Worm (Caenorhabditis elegans) whole organism, early embryonic: ENCODE data around the gene F42A9.6.

Experiments
- F13C5.2 ChIP-seq: sonication (generic microtip); optimal IDR thresholded peaks from 2 replicates; lab custom pipeline; 2017; ENCODE audit warnings: mild to moderate bottlenecking, missing genetic modification characterization, inconsistent platforms, missing compliant biosample characterization
- ama-1 ChIP-seq: fragments of 150-350 bp; optimal IDR thresholded peaks from 2 replicates; lab custom pipeline; 2014
- hmg-4 ChIP-seq: fragments of 200-800 bp; sonication (Bioruptor generic); optimal IDR thresholded peaks from 2 replicates; lab custom pipeline; 2018; ENCODE audit warnings: mild to moderate bottlenecking, missing genetic modification characterization, missing compliant biosample characterization
- scrt-1 ChIP-seq: fragments of 200-800 bp; sonication (Bioruptor generic); IDR thresholded peaks from 2 replicates; pipeline ENCODE4 v1.3.6; 2022; ENCODE audit warnings: missing genetic modification characterization, missing compliant biosample characterization

- no peak for TF ChIP-seq F13C5.2 (tag; lab: Kevin White, UChicago)
- no peak for TF ChIP-seq ama-1 (lab: Kevin White, UChicago)
- TF ChIP-seq hmg-4 (GFP tag; lab: Kevin White, UChicago): no peak
- no peak for TF ChIP-seq scrt-1 (GFP tag; lab: Robert Waterston, UW)
Measured at ce11 chrIV:8620102-8620733, 11.2 kb downstream of the F42A9.6 start, which contains the start of gene lin-49.
